Fruit fly (Drosophila melanogaster) whole organism, wandering third instar larva: Measurements from ENCODE around the gene CG7840.

Experiments
- Abd-B ChIP-seq: fragments of >200 bp; optimal IDR thresholded peaks from 2 replicates; lab custom pipeline; 2017; ENCODE audit warnings: missing biosample characterization, missing genetic modification characterization
- usp ChIP-seq: fragments of >200 bp; optimal IDR thresholded peaks from 2 replicates; lab custom pipeline; 2017; ENCODE audit warnings: missing biosample characterization, missing genetic modification characterization

DNA sequence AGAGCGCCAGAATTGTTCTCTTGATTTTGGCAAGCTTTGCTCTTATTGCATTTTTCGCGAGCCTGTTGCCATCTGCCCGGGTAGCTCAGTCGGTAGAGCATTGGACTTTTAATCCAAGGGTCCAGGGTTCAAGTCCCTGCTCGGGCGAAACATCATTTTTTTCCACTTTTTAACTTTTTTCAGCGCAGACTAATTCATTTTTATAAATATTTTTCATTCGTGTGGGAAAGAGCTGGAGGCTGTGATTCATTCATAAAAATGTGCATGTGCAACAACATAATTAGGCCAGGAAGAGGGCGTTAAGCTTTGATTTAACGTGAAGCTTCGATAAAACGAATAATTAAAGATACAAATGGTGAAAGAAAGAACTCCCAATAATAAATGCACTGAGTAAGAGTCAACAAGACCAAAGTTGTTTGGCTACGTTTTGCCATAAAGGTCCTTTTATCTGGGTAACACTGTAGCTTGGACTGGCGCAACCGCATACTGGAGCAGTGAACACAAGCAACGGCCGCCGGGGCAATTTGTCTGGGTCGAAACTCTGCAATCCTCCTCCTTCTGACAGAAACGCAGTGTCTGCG is 14.6 kb upstream of the CG7840 start:
- no peak for TF ChIP-seq usp (GFP tag; lab: Kevin White, UChicago)
- no peak for TF ChIP-seq Abd-B (GFP tag; lab: Kevin White, UChicago)
